Fruit fly (Drosophila melanogaster) whole organism: ENCODE results near the gene Eig71Ea.

Experiments used
- CG8478 ChIP-seq: fragments of >200 bp; optimal IDR thresholded peaks from 2 replicates; lab custom pipeline; 2018; ENCODE audit warnings: inconsistent platforms
- pan ChIP-seq: fragments of >200 bp; optimal IDR thresholded peaks from 2 replicates; lab custom pipeline; 2017

- no peak for TF ChIP-seq pan
- no peak for TF ChIP-seq CG8478 (lab: Kevin White, UChicago)
Observed at dm6 chr3L:15638524-15638923, 10.9 kb downstream of the Eig71Ea start.
